Worm (Caenorhabditis elegans) whole organism, L4/young adult: ENCODE measurements around the gene Y48B6A.1.
A peak's percentile ranks its signal among the peaks of the same experiment; 100 is the strongest.

ENCODE experiments used
- W03F9.2 ChIP-seq: fragments of 150-350 bp; optimal IDR thresholded peaks from 2 replicates; lab custom pipeline; 2014; ENCODE audit warnings: missing biosample characterization, missing genetic modification characterization
- dao-5 ChIP-seq: sonication (generic microtip); optimal IDR thresholded peaks from 2 replicates; lab custom pipeline; 2016; ENCODE audit warnings: missing genotype, missing genetic modification characterization, moderate library complexity, missing compliant biosample characterization
- him-1 ChIP-seq: sonication (generic microtip); optimal IDR thresholded peaks from 2 replicates; lab custom pipeline; 2016; ENCODE audit warnings: missing genotype, missing genetic modification reagents, missing genetic modification characterization, missing compliant biosample characterization

The Y48B6A.1 gene

DNA sequence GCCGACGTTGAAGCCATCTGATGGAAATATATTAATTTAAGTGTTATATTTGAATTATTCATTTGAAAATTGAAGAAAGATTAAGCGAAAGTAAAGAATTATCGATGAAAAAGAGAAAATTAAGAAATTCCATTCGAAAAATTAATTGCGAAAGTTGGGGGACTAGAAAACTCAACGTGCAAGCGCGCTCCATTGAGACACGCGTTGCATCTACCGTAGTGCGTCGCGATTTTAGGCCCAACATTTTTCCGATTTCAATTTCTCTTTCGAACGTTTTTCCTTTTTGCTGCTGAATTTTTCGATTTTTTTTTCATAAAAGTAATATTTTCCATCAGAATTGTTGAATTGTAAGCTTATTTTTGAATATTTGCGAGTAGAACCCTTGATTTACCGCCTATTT, at the start of gene Y48B6A.1:
Gene Y48B6A.1 (minus strand): TSS at position 17 of the 400 bp plus-strand sequence.
- peak; percentile 97 for TF ChIP-seq W03F9.2
- no peak for TF ChIP-seq dao-5 (tag; lab: Kevin White, UChicago)
- TF ChIP-seq him-1 (tag; lab: Kevin White, UChicago): peak; percentile 75

DNA sequence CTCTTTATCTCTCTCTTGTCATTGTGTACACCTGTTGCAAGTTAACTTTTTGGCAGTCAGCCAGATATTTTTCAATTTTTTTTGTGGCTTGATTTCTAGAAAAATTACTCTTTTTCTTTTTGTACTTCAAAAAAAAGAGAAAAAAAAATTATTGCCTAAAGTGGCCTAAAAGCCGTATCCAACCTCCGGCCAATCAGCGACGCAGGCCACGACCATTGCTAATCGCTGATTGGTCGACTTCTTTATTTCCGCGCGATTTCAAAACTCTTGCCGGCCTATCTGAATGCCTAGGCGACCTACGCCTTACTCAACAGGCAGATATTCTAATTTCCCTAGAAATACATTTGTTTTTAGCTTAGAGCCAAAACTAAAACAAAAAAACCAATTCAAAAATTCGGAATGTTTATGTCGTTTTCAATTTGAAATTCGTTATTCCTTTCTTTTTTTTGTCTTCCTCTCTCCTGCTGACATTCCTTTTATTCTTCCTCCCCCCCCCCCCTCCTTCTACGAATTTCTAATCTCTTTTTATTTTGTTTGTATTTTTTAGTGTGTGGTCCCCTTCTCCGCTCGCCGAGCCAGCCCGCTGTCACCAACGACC, 43.4 kb upstream of the Y48B6A.1 start, which contains the start of gene ace-4:
Gene ace-4 (plus strand): TSS at position 548 of the 598 bp plus-strand sequence.
- TF ChIP-seq dao-5 (tag; lab: Kevin White, UChicago) (no peak), him-1 (tag; lab: Kevin White, UChicago) (no peak), W03F9.2 (no peak)

DNA sequence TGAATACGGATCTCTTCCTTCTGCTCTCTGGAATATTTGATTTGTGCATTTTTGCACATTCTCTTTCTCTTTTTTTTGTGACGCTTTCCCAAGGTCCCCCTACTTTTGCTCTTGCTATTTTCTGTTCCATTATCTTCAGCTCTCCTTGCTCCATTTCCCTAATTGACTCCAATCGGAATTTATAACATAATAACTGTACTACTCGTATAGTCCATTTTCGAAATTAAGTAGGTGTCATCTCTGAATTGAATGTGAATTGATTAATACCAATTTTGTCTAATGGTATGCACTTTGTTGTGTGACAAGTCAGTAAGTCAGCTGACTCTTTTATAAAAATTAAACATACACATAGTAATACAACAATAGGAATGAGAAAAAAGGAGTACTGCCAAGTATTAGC, 41.8 kb upstream of the Y48B6A.1 start:
- no peak for TF ChIP-seq dao-5 (tag; lab: Kevin White, UChicago)
- TF ChIP-seq him-1 (tag; lab: Kevin White, UChicago): no peak
- no peak for TF ChIP-seq W03F9.2

DNA sequence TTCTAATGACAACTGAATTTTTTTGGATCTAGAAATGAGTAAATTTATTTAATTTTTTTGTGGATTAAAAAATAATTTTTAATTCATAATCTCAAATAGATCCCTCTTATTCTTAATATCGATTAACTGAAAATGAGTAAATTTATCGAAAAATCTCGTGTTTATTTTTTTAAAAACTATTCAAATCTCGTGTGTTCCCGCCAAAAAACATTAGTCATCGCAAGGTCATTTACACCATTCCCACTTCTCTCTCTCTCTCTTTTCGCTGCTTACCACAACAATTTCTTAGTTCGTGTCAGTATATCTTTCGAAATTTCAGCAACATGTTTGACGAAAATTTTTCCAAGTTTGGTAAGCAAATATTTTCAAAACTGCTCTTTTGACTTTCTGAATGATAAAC, 33.3 kb upstream of the Y48B6A.1 start:
- TF ChIP-seq W03F9.2 (no peak), him-1 (tag; lab: Kevin White, UChicago) (no peak), dao-5 (tag; lab: Kevin White, UChicago) (no peak)

DNA sequence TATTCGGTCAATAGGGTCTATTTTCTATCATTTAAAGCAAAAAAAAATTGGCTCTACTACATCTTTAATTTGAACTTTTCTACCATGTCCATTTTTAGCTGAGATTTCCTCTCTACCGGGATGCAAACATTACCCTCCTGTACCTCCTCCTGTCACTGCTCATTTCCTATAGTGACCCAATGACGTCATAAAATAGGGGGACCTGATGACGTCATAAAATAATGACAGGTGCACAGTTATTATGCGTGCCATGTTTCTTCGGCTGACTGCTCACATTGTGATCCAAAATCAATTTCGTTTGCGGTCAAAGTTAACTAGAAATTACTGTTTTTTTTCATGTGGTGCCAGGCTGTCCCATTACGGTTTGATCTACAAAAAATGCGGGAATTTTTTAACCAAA, 32.8 kb upstream of the Y48B6A.1 start:
- no peak for TF ChIP-seq dao-5 (tag; lab: Kevin White, UChicago)
- no peak for TF ChIP-seq W03F9.2
- no peak for TF ChIP-seq him-1 (tag; lab: Kevin White, UChicago)

DNA sequence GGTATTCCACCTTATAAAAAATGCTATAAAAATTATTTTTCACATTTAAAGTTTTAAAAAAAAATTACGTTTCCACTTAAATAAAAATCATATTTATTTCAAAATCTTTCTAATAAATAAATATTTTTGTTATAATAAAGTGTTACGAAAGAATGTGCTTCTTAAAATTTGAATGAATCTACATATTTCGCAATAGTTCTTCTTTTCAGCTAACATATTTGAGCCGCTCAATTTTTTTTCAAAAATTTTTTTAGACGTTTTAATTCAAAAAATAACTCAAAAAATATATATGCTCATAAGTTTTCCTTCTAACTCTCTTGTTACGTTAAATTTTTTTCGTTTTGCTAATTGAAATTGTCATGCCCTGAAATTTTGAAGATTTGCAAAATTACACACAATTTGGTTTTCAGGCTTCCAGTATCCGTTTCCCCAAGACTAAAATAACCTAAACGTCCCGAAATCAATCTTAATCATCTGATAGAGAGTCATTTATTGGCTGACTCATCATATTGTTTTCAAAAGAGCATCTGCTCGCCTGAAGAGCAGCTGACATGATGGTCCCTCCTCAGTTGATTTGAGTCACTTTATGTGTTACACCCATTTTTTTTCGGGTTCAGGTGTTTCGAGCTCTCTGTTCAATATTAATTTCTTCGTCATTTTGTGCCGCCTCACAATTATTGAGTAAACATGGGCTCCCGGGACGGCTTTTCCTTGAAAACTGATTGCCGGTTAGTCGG, 24.2 kb upstream of the Y48B6A.1 start, which contains the start of gene efhd-1:
Gene efhd-1 (plus strand): TSS at position 582 of the 737 bp plus-strand sequence.
- TF ChIP-seq W03F9.2: no peak
- no peak for TF ChIP-seq him-1 (tag; lab: Kevin White, UChicago)
- no peak for TF ChIP-seq dao-5 (tag; lab: Kevin White, UChicago)

DNA sequence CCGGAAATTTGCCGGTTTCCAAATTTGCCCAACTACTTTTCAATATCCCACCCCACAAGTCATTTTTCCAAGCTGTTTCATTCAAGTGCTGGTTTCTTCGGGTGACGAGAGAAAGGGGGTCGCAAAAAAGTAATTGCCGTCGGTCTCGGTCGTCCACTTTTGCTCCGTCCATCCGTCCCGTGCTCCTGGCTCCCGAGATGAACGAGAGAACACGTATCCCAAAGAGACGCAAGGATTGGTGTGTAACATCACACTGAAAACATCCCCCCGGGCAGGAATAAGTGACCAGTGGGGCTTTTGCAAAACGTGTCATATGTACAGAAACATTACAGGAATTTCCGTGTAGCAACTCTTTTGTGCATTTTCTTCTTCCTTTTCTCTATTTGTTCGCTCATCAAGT, 22.5 kb upstream of the Y48B6A.1 start:
- no peak for TF ChIP-seq dao-5 (tag; lab: Kevin White, UChicago)
- TF ChIP-seq W03F9.2: no peak
- TF ChIP-seq him-1 (tag; lab: Kevin White, UChicago): no peak

DNA sequence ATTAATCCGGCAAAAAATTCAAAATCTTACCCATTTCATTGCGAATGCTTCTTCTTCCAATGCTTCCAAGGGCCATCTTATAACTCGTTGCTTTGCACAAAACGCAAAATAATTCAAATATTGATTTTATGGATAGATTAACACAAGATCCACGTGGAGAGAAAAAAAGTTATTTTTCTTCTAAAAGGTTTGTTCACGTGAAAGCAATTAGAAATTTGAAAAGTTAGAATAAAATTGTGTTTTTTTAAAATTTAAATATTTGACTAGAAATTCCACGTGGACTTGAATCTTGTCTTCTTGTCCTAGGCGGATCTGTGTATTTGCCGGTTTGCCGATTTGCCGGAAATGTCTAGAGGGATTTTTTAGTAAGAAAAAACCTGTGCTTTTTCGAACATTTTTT, 20.9 kb upstream of the Y48B6A.1 start, which contains the start of gene Y48B6A.5:
Gene Y48B6A.5 (minus strand): TSS at position 101 of the 400 bp plus-strand sequence.
- TF ChIP-seq W03F9.2 (no peak), dao-5 (tag; lab: Kevin White, UChicago) (no peak), him-1 (tag; lab: Kevin White, UChicago) (no peak)

DNA sequence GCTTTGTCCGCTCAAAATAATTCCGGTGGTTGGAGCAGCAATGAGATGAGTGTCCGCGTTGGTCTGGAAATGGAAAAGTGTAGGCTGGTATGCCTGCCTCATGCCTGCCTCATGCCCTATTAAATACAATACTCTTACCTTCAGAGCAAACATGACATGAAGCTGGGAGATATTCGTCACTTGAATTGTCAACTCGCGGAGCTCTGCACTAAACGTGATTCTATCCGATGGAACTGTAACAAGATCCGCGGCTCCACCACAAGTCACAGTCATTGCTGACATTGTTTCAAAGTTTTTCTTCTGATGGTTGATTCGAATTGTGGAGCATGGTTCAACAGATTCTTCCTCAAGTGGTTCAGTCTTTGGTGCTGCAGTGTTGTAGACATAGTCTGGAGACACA, 19.0 kb upstream of the Y48B6A.1 start:
- no peak for TF ChIP-seq him-1 (tag; lab: Kevin White, UChicago)
- TF ChIP-seq dao-5 (tag; lab: Kevin White, UChicago): no peak
- no peak for TF ChIP-seq W03F9.2

DNA sequence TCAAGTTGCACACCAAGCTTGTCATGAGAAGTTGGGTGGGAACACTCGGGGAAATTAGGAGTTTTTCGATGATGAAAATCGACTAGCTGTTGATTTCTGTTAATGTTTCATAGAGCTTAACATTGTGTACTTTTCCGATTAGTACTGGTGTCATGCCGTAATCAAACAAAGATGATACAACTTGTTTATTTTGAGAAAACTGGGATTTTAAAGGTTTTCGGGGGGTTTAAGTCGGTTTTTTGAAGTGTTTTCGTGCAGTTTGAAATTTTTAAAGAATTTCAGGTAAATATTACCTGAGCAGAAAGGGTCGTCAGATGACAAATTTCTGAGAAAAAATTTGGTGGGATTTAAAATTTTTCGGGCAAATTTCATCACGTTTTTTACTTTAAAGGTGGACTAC, 17.4 kb upstream of the Y48B6A.1 start, which contains the start of gene eat-2:
Gene eat-2 (minus strand): TSS at position 101 of the 400 bp plus-strand sequence.
- TF ChIP-seq W03F9.2 (no peak), dao-5 (tag; lab: Kevin White, UChicago) (no peak), him-1 (tag; lab: Kevin White, UChicago) (no peak)

DNA sequence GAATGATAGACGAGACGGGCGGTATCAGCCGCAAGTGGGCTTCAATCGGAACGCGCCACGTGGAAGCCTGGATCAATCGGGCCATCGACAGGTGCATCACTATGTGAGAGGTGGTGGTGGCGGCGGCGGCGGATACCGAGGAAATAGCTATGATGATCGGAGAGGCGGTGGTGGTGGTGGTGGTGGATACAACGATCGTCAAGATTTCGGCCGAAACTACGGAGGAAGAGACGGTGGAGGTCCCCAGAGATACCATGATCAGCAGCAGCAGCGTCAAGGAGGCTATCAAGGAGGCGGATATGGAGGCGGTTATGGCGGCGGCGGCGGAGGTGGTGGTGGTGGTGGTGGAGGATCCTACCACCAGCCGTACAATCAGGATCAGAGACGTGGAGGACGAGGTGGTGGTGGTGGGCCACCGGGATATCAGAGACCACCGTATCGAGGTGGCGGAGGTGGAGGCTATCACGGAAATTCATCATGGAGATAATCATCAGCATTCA, 11.3 kb upstream of the Y48B6A.1 start:
- TF ChIP-seq W03F9.2: no peak
- TF ChIP-seq dao-5 (tag; lab: Kevin White, UChicago): no peak
- TF ChIP-seq him-1 (tag; lab: Kevin White, UChicago): no peak

DNA sequence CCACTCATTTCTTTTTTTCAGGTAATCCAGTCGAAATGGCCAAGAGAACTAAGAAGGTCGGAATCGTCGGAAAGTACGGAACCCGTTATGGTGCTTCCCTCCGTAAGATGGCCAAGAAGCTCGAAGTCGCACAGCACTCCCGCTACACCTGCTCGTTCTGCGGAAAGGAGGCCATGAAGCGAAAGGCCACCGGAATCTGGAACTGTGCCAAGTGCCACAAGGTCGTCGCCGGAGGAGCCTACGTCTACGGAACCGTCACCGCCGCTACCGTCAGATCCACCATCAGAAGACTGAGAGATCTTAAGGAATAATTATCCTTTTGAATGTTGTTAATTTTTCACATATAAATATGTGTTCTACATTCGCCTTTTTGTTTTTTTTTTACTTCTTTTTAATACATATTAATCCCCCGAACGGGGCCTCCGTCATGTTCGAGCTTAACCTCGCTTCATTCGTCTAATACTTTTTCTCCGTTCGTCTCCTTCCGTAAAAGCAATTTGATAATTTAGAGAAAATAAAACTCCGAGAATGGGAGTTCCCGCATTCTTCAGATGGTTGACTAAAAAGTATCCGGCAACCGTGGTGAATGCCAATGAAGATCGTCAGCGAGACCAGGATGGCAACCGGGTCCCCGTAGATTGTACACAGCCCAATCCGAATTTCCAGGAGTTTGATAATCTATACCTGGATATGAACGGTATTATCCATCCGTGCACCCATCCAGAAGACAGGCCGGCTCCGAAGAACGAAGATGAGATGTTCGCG, 1.3 kb upstream of the Y48B6A.1 start, which contains the start of the genes rpl-43 and xrn-2:
Gene rpl-43 (plus strand): TSS at position 36 of the 765 bp plus-strand sequence.
Gene xrn-2 (plus strand): TSS at position 510 of the 765 bp plus-strand sequence.
- no peak for TF ChIP-seq W03F9.2
- peak; percentile 17 for TF ChIP-seq dao-5 (tag; lab: Kevin White, UChicago)

DNA sequence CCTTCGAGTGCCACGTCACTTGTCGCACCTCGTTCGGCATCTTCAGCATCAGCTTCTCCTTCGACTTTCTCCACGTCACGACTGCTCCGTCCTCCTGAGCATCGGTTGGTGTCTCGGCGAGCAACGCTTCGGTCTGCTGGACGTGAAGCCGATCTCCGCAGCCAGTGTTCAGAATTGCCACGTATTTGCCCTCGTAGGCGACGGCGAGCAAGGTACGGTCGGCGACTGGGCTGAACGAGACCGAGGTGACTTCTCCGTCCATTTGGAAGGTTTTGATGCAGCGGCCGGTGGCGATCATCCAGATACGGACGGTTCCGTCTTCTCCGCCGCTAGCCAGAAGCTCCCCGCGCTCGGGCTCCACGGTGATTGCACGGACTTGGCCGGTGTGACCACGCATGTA, 1.9 kb downstream of the Y48B6A.1 start:
- TF ChIP-seq dao-5 (tag; lab: Kevin White, UChicago) (no peak), him-1 (tag; lab: Kevin White, UChicago) (no peak), W03F9.2 (no peak)
